Worm (Caenorhabditis elegans) whole organism, L4 larva: ENCODE data around the gene sart-3.

Source experiments
- D1046.2 ChIP-seq: fragments of 200-800 bp; sonication (Bioruptor generic); IDR thresholded peaks from 2 replicates; pipeline ENCODE4 v1.3.6; 2022; ENCODE audit warnings: missing genetic modification characterization, missing compliant biosample characterization
- F10B5.3 ChIP-seq: sonication (generic microtip); optimal IDR thresholded peaks from 2 replicates; lab custom pipeline; 2016; ENCODE audit warnings: mild to moderate bottlenecking, missing genetic modification characterization, missing compliant biosample characterization
- F26F4.8 ChIP-seq: fragments of 200-800 bp; sonication (Bioruptor generic); conservative IDR thresholded peaks from 2 replicates; pipeline ENCODE4 v1.3.6; 2022; ENCODE audit warnings: missing genetic modification characterization, missing compliant biosample characterization
- F44E2.7 ChIP-seq: fragments of 200-800 bp; sonication (Bioruptor generic); IDR thresholded peaks from 2 replicates; pipeline ENCODE4 v2.1.2; 2022; ENCODE audit warnings: missing genetic modification characterization, missing compliant biosample characterization
- R02D3.7 ChIP-seq: fragments of 150-350 bp; sonication (generic microtip); optimal IDR thresholded peaks from 3 replicates; lab custom pipeline; 2014; ENCODE audit warnings: missing biosample characterization, missing genetic modification characterization
- T26A8.4 ChIP-seq: fragments of 200-800 bp; sonication (Bioruptor generic); IDR thresholded peaks from 2 replicates; pipeline ENCODE4 v1.3.6; 2022; ENCODE audit warnings: missing genetic modification characterization, missing compliant biosample characterization
- Y48G9A.11 ChIP-seq: fragments of 200-800 bp; sonication (Bioruptor generic); IDR thresholded peaks from 2 replicates; pipeline ENCODE4 v1.3.6; 2022; ENCODE audit warnings: missing genetic modification reagents, missing genetic modification characterization, missing compliant biosample characterization
- ZK546.5 ChIP-seq, 2 experiments: sonication (generic microtip); optimal IDR thresholded peaks; 2 replicates each; lab custom pipeline; 2017; ENCODE audit warnings: missing biosample characterization in 2 of 2, missing genetic modification characterization in 2 of 2
- ama-1 ChIP-seq: fragments of 150-350 bp; optimal IDR thresholded peaks from 2 replicates; lab custom pipeline; 2014; ENCODE audit warnings: inconsistent platforms, mixed read lengths
- ceh-44 ChIP-seq: fragments of 200-800 bp; sonication (Bioruptor generic); IDR thresholded peaks from 2 replicates; pipeline ENCODE4 v1.3.6; 2022; ENCODE audit warnings: missing genetic modification reagents, missing genetic modification characterization, missing compliant biosample characterization
- ceh-82 ChIP-seq: sonication (generic microtip); optimal IDR thresholded peaks from 2 replicates; lab custom pipeline; 2017; ENCODE audit warnings: missing biosample characterization, missing genetic modification characterization
- cey-2 ChIP-seq: sonication (generic microtip); optimal IDR thresholded peaks from 3 replicates; lab custom pipeline; 2017; ENCODE audit warnings: missing genetic modification characterization, mild to moderate bottlenecking, missing compliant biosample characterization, antibody characterized with exemption, borderline replicate concordance; ENCODE audit not compliant: insufficient read depth
- daf-16 ChIP-seq, 3 experiments: sonication (generic microtip); optimal IDR thresholded peaks; 2 replicates each; lab custom pipeline; 2016 to 2017; ENCODE audit warnings: missing genetic modification characterization in 3 of 3, missing genetic modification reagents in 3 of 3, mild to moderate bottlenecking in 2 of 3, missing compliant biosample characterization in 2 of 3, missing biosample characterization in 1 of 3, moderate library complexity in 1 of 3
- daf-19 ChIP-seq: fragments of 200-800 bp; sonication (Bioruptor generic); conservative IDR thresholded peaks from 2 replicates; pipeline ENCODE4 v1.3.6; 2022; ENCODE audit warnings: missing genetic modification characterization, missing compliant biosample characterization
- daf-8 ChIP-seq: fragments of 200-800 bp; sonication (Bioruptor generic); IDR thresholded peaks from 2 replicates; pipeline ENCODE4 v1.3.6; 2022; ENCODE audit warnings: missing genetic modification characterization, missing compliant biosample characterization
- dmd-6 ChIP-seq: fragments of 200-800 bp; sonication (Bioruptor generic); IDR thresholded peaks from 2 replicates; pipeline ENCODE4 v1.3.6; 2022; ENCODE audit warnings: missing genetic modification reagents, missing genetic modification characterization, missing compliant biosample characterization
- dve-1 ChIP-seq: sonication (generic microtip); optimal IDR thresholded peaks from 2 replicates; lab custom pipeline; 2017; ENCODE audit warnings: antibody characterized with exemption, mild to moderate bottlenecking, missing genetic modification characterization, missing compliant biosample characterization; ENCODE audit not compliant: insufficient read depth
- hlh-11 ChIP-seq: fragments of 200-800 bp; sonication (Bioruptor generic); optimal IDR thresholded peaks from 2 replicates; lab custom pipeline; 2018; ENCODE audit warnings: mild to moderate bottlenecking, missing genetic modification characterization, missing compliant biosample characterization
- hlh-30 ChIP-seq: sonication (generic microtip); optimal IDR thresholded peaks from 2 replicates; lab custom pipeline; 2017; ENCODE audit warnings: antibody characterized with exemption, mild to moderate bottlenecking, missing genetic modification characterization, missing compliant biosample characterization; ENCODE audit not compliant: insufficient read depth
- hmg-1.1 ChIP-seq: fragments of 200-800 bp; sonication (Bioruptor generic); IDR thresholded peaks from 2 replicates; pipeline ENCODE4 v1.3.6; 2022; ENCODE audit warnings: missing genetic modification reagents, missing genetic modification characterization, missing compliant biosample characterization
- lin-13 ChIP-seq: fragments of 150-350 bp; optimal IDR thresholded peaks from 2 replicates; lab custom pipeline; 2014; ENCODE audit warnings: missing biosample characterization, missing genetic modification reagents, missing genetic modification characterization
- lin-15B ChIP-seq: fragments of 150-350 bp; sonication (generic microtip); optimal IDR thresholded peaks from 3 replicates; lab custom pipeline; 2014; ENCODE audit warnings: missing biosample characterization, missing genetic modification characterization
- lin-29 ChIP-seq: fragments of 200-800 bp; sonication (Bioruptor generic); IDR thresholded peaks from 2 replicates; pipeline ENCODE4 v1.3.6; 2022; ENCODE audit warnings: missing genetic modification reagents, missing genetic modification characterization, missing compliant biosample characterization
- lin-38 ChIP-seq: fragments of 200-800 bp; sonication (Bioruptor generic); IDR thresholded peaks from 2 replicates; pipeline ENCODE4 v1.3.6; 2022; ENCODE audit warnings: missing genetic modification reagents, missing genetic modification characterization, missing compliant biosample characterization
- lin-39 ChIP-seq: fragments of 150-350 bp; optimal IDR thresholded peaks from 2 replicates; lab custom pipeline; 2014; ENCODE audit warnings: missing biosample characterization, missing genetic modification reagents, missing genetic modification characterization
- madf-5 ChIP-seq, 2 experiments: fragments of 200-800 bp; sonication (Bioruptor generic); IDR thresholded peaks; 2 replicates each; pipeline ENCODE4 v1.3.6; 2022; ENCODE audit warnings: missing compliant biosample characterization in 2 of 2, missing genetic modification characterization in 2 of 2
- mep-1 ChIP-seq: fragments of 150-350 bp; sonication (generic microtip); optimal IDR thresholded peaks from 3 replicates; lab custom pipeline; 2014; ENCODE audit warnings: missing biosample characterization, missing genetic modification characterization
- mxl-2 ChIP-seq: fragments of 200-800 bp; sonication (Bioruptor generic); conservative IDR thresholded peaks from 2 replicates; pipeline ENCODE4 v1.3.6; 2022; ENCODE audit warnings: missing genetic modification reagents, missing genetic modification characterization, missing compliant biosample characterization
- mxl-3 ChIP-seq: fragments of 200-800 bp; sonication (Bioruptor generic); optimal IDR thresholded peaks from 2 replicates; lab custom pipeline; 2018; ENCODE audit warnings: mild to moderate bottlenecking, missing genetic modification characterization, missing compliant biosample characterization
- nhr-10 ChIP-seq: fragments of 150-350 bp; optimal IDR thresholded peaks from 2 replicates; lab custom pipeline; 2014; ENCODE audit warnings: missing biosample characterization, missing genetic modification characterization
- nhr-111 ChIP-seq: fragments of 200-800 bp; sonication (Bioruptor generic); optimal IDR thresholded peaks from 2 replicates; lab custom pipeline; 2018; ENCODE audit warnings: mild to moderate bottlenecking, missing genetic modification characterization, missing compliant biosample characterization
- nhr-28 ChIP-seq: fragments of 150-350 bp; optimal IDR thresholded peaks from 2 replicates; lab custom pipeline; 2014; ENCODE audit warnings: missing biosample characterization, missing genetic modification characterization
- nhr-42 ChIP-seq: fragments of 200-800 bp; sonication (Bioruptor generic); IDR thresholded peaks from 2 replicates; pipeline ENCODE4 v1.3.6; 2022; ENCODE audit warnings: missing genetic modification characterization, missing compliant biosample characterization
- nhr-48 ChIP-seq: sonication (generic microtip); optimal IDR thresholded peaks from 2 replicates; lab custom pipeline; 2016; ENCODE audit warnings: mild to moderate bottlenecking, missing genetic modification characterization, missing compliant biosample characterization
- nhr-77 ChIP-seq: fragments of 150-350 bp; optimal IDR thresholded peaks from 2 replicates; lab custom pipeline; 2014; ENCODE audit warnings: missing biosample characterization, missing genetic modification characterization
- pqm-1 ChIP-seq: sonication (generic microtip); optimal IDR thresholded peaks from 2 replicates; lab custom pipeline; 2017; ENCODE audit warnings: missing biosample characterization, missing genetic modification characterization
- rbr-2 ChIP-seq: sonication (generic microtip); optimal IDR thresholded peaks from 2 replicates; lab custom pipeline; 2016; ENCODE audit warnings: missing genotype, missing genetic modification characterization, missing compliant biosample characterization
- saeg-2 ChIP-seq: fragments of 200-800 bp; sonication (Bioruptor generic); IDR thresholded peaks from 2 replicates; pipeline ENCODE4 v1.3.6; 2022; ENCODE audit warnings: missing genetic modification reagents, missing genetic modification characterization, missing compliant biosample characterization
- snpc-1.2 ChIP-seq: fragments of 200-800 bp; sonication (Bioruptor generic); IDR thresholded peaks from 2 replicates; pipeline ENCODE4 v1.3.6; 2022; ENCODE audit warnings: missing genetic modification reagents, missing genetic modification characterization, missing compliant biosample characterization
- spr-1 ChIP-seq: sonication (generic microtip); optimal IDR thresholded peaks from 2 replicates; lab custom pipeline; 2016; ENCODE audit warnings: mild to moderate bottlenecking, missing genetic modification characterization, missing compliant biosample characterization
- spr-3 ChIP-seq: fragments of 200-800 bp; sonication (Bioruptor generic); optimal IDR thresholded peaks from 2 replicates; lab custom pipeline; 2018; ENCODE audit warnings: mild to moderate bottlenecking, missing genetic modification characterization, missing compliant biosample characterization
- tag-97 ChIP-seq: fragments of 200-800 bp; sonication (Bioruptor generic); IDR thresholded peaks from 2 replicates; pipeline ENCODE4 v1.3.6; 2022; ENCODE audit warnings: missing genetic modification characterization, missing compliant biosample characterization
- tra-1 ChIP-seq: fragments of 200-800 bp; sonication (Bioruptor generic); IDR thresholded peaks from 2 replicates; pipeline ENCODE4 v1.3.6; 2022; ENCODE audit warnings: missing genetic modification reagents, missing genetic modification characterization, missing compliant biosample characterization
- vab-7 ChIP-seq: fragments of 200-800 bp; sonication (Bioruptor generic); IDR thresholded peaks from 2 replicates; pipeline ENCODE4 v1.3.6; 2022; ENCODE audit warnings: missing genetic modification reagents, missing genetic modification characterization, missing compliant biosample characterization
- zip-11 ChIP-seq: fragments of 200-800 bp; sonication (Bioruptor generic); IDR thresholded peaks from 2 replicates; pipeline ENCODE4 v1.3.6; 2022; ENCODE audit warnings: missing genetic modification characterization, missing compliant biosample characterization

The sart-3 gene

DNA sequence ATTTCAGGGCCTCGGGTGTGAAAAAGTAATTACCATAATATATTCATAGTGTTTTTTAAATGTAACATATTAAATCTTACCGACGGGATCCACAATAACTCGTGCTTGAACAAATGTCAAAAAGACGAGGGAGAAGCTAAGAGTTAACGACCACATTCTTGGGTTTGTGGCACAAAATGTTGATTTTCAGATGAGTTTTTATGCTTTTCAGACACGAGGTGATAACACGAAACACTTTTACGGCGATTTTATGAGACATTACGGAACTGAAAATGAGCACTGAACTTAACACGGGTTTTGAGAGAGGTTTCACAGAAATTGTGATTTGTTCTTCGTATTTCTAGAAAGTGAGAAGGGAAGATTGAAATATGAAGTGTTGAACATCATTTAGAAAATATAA lies 26.2 kb downstream of the sart-3 start, which contains the start of gene B0035.13 (continued):
- TF ChIP-seq pqm-1 (tag; lab: Kevin White, UChicago): peak; percentile 35
- no peak for TF ChIP-seq D1046.2 (GFP tag; lab: Robert Waterston, UW)
- TF ChIP-seq nhr-42 (GFP tag; lab: Robert Waterston, UW): no peak
- no peak for TF ChIP-seq daf-16 (GFP tag; optimal IDR thresholded peaks at IDR 0.05; lab: Kevin White, UChicago)
- peak; percentile 39 for TF ChIP-seq daf-16 (tag; optimal IDR thresholded peaks at IDR 0.05; lab: Kevin White, UChicago)
- TF ChIP-seq mxl-3 (GFP tag; lab: Kevin White, UChicago): peak; percentile 29
- no peak for TF ChIP-seq snpc-1.2 (GFP tag; lab: Robert Waterston, UW)
- no peak for TF ChIP-seq nhr-48 (tag; lab: Kevin White, UChicago)
- no peak for TF ChIP-seq hmg-1.1 (GFP tag; lab: Robert Waterston, UW)
- TF ChIP-seq ZK546.5 (tag; optimal IDR thresholded peaks at IDR 0.05; lab: Kevin White, UChicago): no peak
- TF ChIP-seq vab-7: no peak
- TF ChIP-seq spr-1: no peak
- TF ChIP-seq rbr-2 (tag; lab: Kevin White, UChicago): no peak
- TF ChIP-seq dmd-6 (GFP tag; lab: Robert Waterston, UW): 0 out of 2 replicates have a peak, but pooled peaks have one; percentile 25
- TF ChIP-seq nhr-77 (tag; lab: Kevin White, UChicago): peak; percentile 45
- no peak for TF ChIP-seq tag-97 (GFP tag; lab: Robert Waterston, UW)

DNA sequence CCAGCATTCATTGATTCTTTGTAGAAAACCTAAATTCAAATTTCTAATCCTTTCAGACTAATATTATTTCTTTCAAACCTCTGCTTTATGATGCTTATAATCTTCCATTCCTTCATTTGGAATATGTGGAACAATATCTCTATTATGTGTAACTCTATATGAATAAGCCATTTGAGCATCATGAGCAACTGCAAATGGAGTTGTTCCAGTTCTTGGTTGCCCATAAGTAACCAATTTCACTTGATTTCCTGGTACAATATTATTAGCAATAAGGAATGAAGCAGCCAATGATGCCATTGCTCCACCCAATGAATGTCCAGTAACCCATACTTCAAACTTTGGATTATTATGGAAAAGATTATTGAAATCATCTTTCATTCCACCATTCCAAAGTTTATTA lies 27.8 kb downstream of the sart-3 start:
- no peak for TF ChIP-seq R02D3.7 (tag; lab: Kevin White, UChicago)
- TF ChIP-seq nhr-10 (tag; lab: Kevin White, UChicago): no peak
- no peak for TF ChIP-seq Y48G9A.11
- TF ChIP-seq nhr-111 (GFP tag; lab: Kevin White, UChicago): no peak
- no peak for TF ChIP-seq lin-39
- no peak for TF ChIP-seq daf-8
- no peak for TF ChIP-seq tra-1
- no peak for TF ChIP-seq T26A8.4
- TF ChIP-seq lin-15B (tag; lab: Kevin White, UChicago): no peak
- no peak for TF ChIP-seq F44E2.7 (GFP tag; lab: Robert Waterston, UW)
- no peak for TF ChIP-seq lin-38 (GFP tag; lab: Robert Waterston, UW)
- no peak for TF ChIP-seq rbr-2 (tag; lab: Kevin White, UChicago)

DNA sequence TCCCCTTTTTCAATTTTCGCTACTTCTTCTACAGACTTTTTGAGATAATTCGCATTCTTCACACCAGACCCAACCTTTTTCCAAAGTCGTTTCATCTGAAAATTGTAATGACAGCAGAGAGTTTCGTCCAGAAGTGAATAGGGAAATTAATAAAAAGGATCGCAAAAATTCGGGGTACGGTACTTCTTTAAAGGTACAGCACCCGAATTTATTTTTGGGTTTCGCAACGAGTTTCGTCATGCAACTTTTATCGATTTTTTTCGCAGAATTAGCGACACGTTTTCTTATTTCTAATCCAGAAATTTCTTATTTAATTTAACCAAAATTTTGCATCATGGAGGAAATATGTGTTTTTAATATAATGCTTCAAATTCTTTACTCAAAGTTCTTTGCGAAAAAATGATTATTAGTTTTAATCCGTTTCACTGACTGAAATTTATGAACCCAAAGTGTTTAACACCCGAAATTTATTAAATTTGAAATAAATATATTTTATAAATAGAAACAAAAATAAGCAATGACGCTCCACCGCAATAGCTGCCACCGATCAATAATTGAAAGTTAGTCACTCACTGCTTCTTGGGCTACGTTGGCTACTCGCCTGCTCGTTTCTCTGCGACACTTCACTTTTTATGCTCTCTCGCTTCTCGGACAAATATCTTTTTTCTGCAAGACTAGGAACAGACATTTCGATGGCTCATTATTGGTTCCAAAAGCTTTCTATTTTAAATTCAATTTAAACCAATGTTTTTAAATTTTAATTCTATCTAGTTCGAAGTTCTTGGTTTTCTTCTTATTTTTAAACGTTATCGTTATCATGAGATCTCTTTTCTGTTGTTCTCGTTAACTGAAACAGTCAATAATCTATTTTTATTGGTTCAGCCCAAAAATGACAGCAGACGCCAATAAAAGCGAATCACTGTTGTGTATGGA lies 34.3 kb downstream of the sart-3 start, which contains the start of the genes B0035.15 and dnj-1:
B0035.15 (minus strand) TSS at position 99 of the 933 bp plus-strand sequence.
dnj-1 (plus strand) TSS at position 883 of the 933 bp plus-strand sequence.
- no peak for TF ChIP-seq ama-1 (lab: Kevin White, UChicago)
- TF ChIP-seq ceh-44 (GFP tag; lab: Robert Waterston, UW): no peak
- 0 out of 2 replicates have a peak, but pooled peaks have one; percentile 44 for TF ChIP-seq hmg-1.1 (GFP tag; lab: Robert Waterston, UW)
- no peak for TF ChIP-seq madf-5 (GFP tag; IDR thresholded peaks at IDR 0.05; lab: Robert Waterston, UW)
- TF ChIP-seq lin-29 (GFP tag; lab: Robert Waterston, UW): no peak
- TF ChIP-seq D1046.2 (GFP tag; lab: Robert Waterston, UW): no peak
- no peak for TF ChIP-seq zip-11
- no peak for TF ChIP-seq F44E2.7 (GFP tag; lab: Robert Waterston, UW)
- peak; percentile 62 for TF ChIP-seq nhr-28 (tag; lab: Kevin White, UChicago)
- TF ChIP-seq hlh-11 (tag; lab: Kevin White, UChicago): peak; percentile 23
- peak; percentile 35 for TF ChIP-seq hlh-30 (tag; lab: Kevin White, UChicago)
- TF ChIP-seq tag-97 (GFP tag; lab: Robert Waterston, UW): no peak
- no peak for TF ChIP-seq ceh-82 (tag; lab: Kevin White, UChicago)
- TF ChIP-seq nhr-77 (tag; lab: Kevin White, UChicago): peak; percentile 1
- TF ChIP-seq dve-1: peak; percentile 46
- TF ChIP-seq mxl-2 (GFP tag; lab: Robert Waterston, UW): no peak
- no peak for TF ChIP-seq F26F4.8 (GFP tag; lab: Robert Waterston, UW)
- TF ChIP-seq lin-13: no peak
- TF ChIP-seq daf-16 (GFP tag; optimal IDR thresholded peaks at IDR 0.05; lab: Kevin White, UChicago): no peak
- TF ChIP-seq daf-16 (tag; optimal IDR thresholded peaks at IDR 0.05; lab: Kevin White, UChicago): no peak
- no peak for TF ChIP-seq daf-19 (GFP tag; lab: Robert Waterston, UW)
- TF ChIP-seq spr-3 (GFP tag; lab: Kevin White, UChicago): no peak
- TF ChIP-seq cey-2 (tag; lab: Kevin White, UChicago): no peak
- TF ChIP-seq F10B5.3: no peak
- TF ChIP-seq snpc-1.2 (GFP tag; lab: Robert Waterston, UW): no peak
- peak; percentile 69 for TF ChIP-seq lin-38 (GFP tag; lab: Robert Waterston, UW)
- TF ChIP-seq saeg-2 (GFP tag; lab: Robert Waterston, UW): no peak
- TF ChIP-seq mep-1 (tag; lab: Kevin White, UChicago): peak; percentile 56
